Worm (Caenorhabditis elegans): ENCODE results near the gene lgc-21.

The lgc-21 gene

DNA sequence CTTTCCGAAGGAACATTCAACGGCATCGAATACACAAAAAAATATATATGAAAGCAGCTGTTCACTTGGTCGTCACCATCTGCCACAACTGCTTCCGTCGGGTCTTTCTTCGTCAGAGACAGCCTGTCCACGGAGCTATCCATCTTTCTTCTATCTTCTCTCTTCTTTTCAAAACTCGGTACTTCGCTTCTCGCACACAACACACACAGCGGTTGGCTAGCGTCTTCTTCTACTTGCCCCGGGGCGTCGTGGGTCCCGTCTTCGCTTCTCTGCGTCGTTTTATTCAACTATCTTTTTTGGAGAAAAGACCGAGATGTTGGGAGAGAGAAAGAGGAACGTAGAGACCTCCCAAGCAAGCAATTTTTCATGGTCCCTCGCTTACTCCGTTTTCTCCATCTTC is 51.1 kb downstream of the lgc-21 start:
- TF ChIP-seq tbx-2 (tag; optimal IDR thresholded peaks at IDR 0.05) (peak; percentile 55), hmg-11 (tag; optimal IDR thresholded peaks at IDR 0.05) (peak; percentile 86), snpc-4 (tag; optimal IDR thresholded peaks at IDR 0.05) (peak; percentile 22), nhr-25 (tag; optimal IDR thresholded peaks at IDR 0.05) (no peak), pqm-1 (tag; optimal IDR thresholded peaks at IDR 0.05) (no peak), ceh-9 (tag; optimal IDR thresholded peaks at IDR 0.05) (no peak), elt-3 (tag; optimal IDR thresholded peaks at IDR 0.05) (no peak), unc-62 (GFP tag; optimal IDR thresholded peaks at IDR 0.05) (peak; percentile 68), unc-39 (tag; optimal IDR thresholded peaks at IDR 0.05) (no peak), nhr-76 (tag; optimal IDR thresholded peaks at IDR 0.05) (no peak), elt-1 (tag; optimal IDR thresholded peaks at IDR 0.05) (peak; percentile 39), fkh-10 (GFP tag; optimal IDR thresholded peaks at IDR 0.05) (peak; percentile 65), nfya-1 (tag; optimal IDR thresholded peaks at IDR 0.05; ENCODE audit: insufficient read depth) (peak; percentile 88), nhr-28 (tag; optimal IDR thresholded peaks at IDR 0.05) (no peak), lin-15B (tag; optimal IDR thresholded peaks at IDR 0.05) (peak; percentile 7), egl-5 (tag; optimal IDR thresholded peaks at IDR 0.05) (peak; percentile 19), lin-39 (tag; optimal IDR thresholded peaks at IDR 0.05) (peak; percentile 48), zag-1 (tag; optimal IDR thresholded peaks at IDR 0.05) (no peak), nhr-67 (tag; optimal IDR thresholded peaks at IDR 0.05) (no peak)

ce11 chrX:14015808-14016207 is 52.0 kb downstream of the lgc-21 start:
- TF ChIP-seq ztf-4 (tag; optimal IDR thresholded peaks at IDR 0.05): no peak
- no peak for TF ChIP-seq ceh-82 (tag; optimal IDR thresholded peaks at IDR 0.05)
- no peak for TF ChIP-seq fos-1 (tag; optimal IDR thresholded peaks at IDR 0.05)
- TF ChIP-seq pha-4 (tag; optimal IDR thresholded peaks at IDR 0.05): peak; percentile 75
- peak; percentile 14 for TF ChIP-seq lin-15B (tag; optimal IDR thresholded peaks at IDR 0.05)
- TF ChIP-seq ama-1 (optimal IDR thresholded peaks at IDR 0.05): no peak
- peak; percentile 53 for TF ChIP-seq fkh-10 (GFP tag; optimal IDR thresholded peaks at IDR 0.05)
- no peak for TF ChIP-seq unc-62 (GFP tag; optimal IDR thresholded peaks at IDR 0.05)
- TF ChIP-seq lin-39 (tag; optimal IDR thresholded peaks at IDR 0.05): peak; percentile 36
- TF ChIP-seq nhr-43 (tag; optimal IDR thresholded peaks at IDR 0.05; ENCODE audit: poor library complexity, severe bottlenecking): peak; percentile 71
- TF ChIP-seq elt-2 (tag; optimal IDR thresholded peaks at IDR 0.05): peak; percentile 53
- TF ChIP-seq elt-1 (tag; optimal IDR thresholded peaks at IDR 0.05): no peak
- TF ChIP-seq daf-12 (tag; optimal IDR thresholded peaks at IDR 0.05): no peak
- TF ChIP-seq sea-2 (GFP tag; optimal IDR thresholded peaks at IDR 0.05): peak; percentile 76
- TF ChIP-seq hmg-11 (tag; optimal IDR thresholded peaks at IDR 0.05): peak; percentile 94
- TF ChIP-seq mml-1 (tag; optimal IDR thresholded peaks at IDR 0.05): no peak
- TF ChIP-seq nhr-25 (tag; optimal IDR thresholded peaks at IDR 0.05): peak; percentile 36
- TF ChIP-seq egl-5 (tag; optimal IDR thresholded peaks at IDR 0.05): peak; percentile 49
- peak; percentile 16 for TF ChIP-seq nhr-76 (tag; optimal IDR thresholded peaks at IDR 0.05)
- no peak for TF ChIP-seq aly-2 (tag; optimal IDR thresholded peaks at IDR 0.05)
- TF ChIP-seq nhr-12 (tag; optimal IDR thresholded peaks at IDR 0.05): no peak
- peak; percentile 47 for TF ChIP-seq jun-1 (tag; optimal IDR thresholded peaks at IDR 0.05)
- no peak for TF ChIP-seq nhr-23 (tag; optimal IDR thresholded peaks at IDR 0.05)
- TF ChIP-seq nhr-11 (tag; optimal IDR thresholded peaks at IDR 0.05): peak; percentile 30
- TF ChIP-seq nhr-237 (tag; optimal IDR thresholded peaks at IDR 0.05): no peak
- peak; percentile 1 for TF ChIP-seq pqm-1 (tag; optimal IDR thresholded peaks at IDR 0.05)
- TF ChIP-seq mdl-1 (tag; optimal IDR thresholded peaks at IDR 0.05): no peak
- TF ChIP-seq snpc-4 (tag; optimal IDR thresholded peaks at IDR 0.05): peak; percentile 1
- TF ChIP-seq R02D3.7 (tag; optimal IDR thresholded peaks at IDR 0.05): peak; percentile 24
- TF ChIP-seq ZK546.5 (tag; optimal IDR thresholded peaks at IDR 0.05): no peak
- TF ChIP-seq nfya-1 (tag; optimal IDR thresholded peaks at IDR 0.05; ENCODE audit: insufficient read depth): peak; percentile 63
- TF ChIP-seq skn-1 (tag; optimal IDR thresholded peaks at IDR 0.05): peak; percentile 56
- TF ChIP-seq elt-3 (tag; optimal IDR thresholded peaks at IDR 0.05): no peak
- peak; percentile 74 for TF ChIP-seq tbx-2 (tag; optimal IDR thresholded peaks at IDR 0.05)
- peak; percentile 61 for TF ChIP-seq lsy-12 (tag; optimal IDR thresholded peaks at IDR 0.05)
- no peak for TF ChIP-seq ztf-11 (tag; optimal IDR thresholded peaks at IDR 0.05)

ce11 chrX:14015366-14015765 is 52.4 kb downstream of the lgc-21 start, which contains the start of gene C04C11.25:
TSS of gene C04C11.25 (minus strand) at chrX:14015466.
- no peak for TF ChIP-seq egl-5 (tag; optimal IDR thresholded peaks at IDR 0.05)
- no peak for TF ChIP-seq nhr-77 (tag; optimal IDR thresholded peaks at IDR 0.05)
- TF ChIP-seq mml-1 (tag; optimal IDR thresholded peaks at IDR 0.05): no peak
- no peak for TF ChIP-seq skn-1 (tag; optimal IDR thresholded peaks at IDR 0.05)
- no peak for TF ChIP-seq eor-1 (tag; optimal IDR thresholded peaks at IDR 0.05)
- no peak for TF ChIP-seq lin-39 (tag; optimal IDR thresholded peaks at IDR 0.05)
- no peak for TF ChIP-seq nhr-28 (tag; optimal IDR thresholded peaks at IDR 0.05)
- no peak for TF ChIP-seq unc-39 (tag; optimal IDR thresholded peaks at IDR 0.05)
- TF ChIP-seq nhr-43 (tag; optimal IDR thresholded peaks at IDR 0.05; ENCODE audit: poor library complexity, severe bottlenecking): no peak
- TF ChIP-seq ceh-9 (tag; optimal IDR thresholded peaks at IDR 0.05): no peak

Data from whole organism, L3 larva.